Worm (Caenorhabditis elegans): ENCODE measurements around the gene F35G2.1.
"Not testable (repeated sequence)": the region's sequence is repeated elsewhere in the genome, so short reads cannot be mapped to it uniquely, and the experiment has no call there.

- not testable (repeated sequence) for TF ChIP-seq ztf-29 (GFP tag; IDR thresholded peaks at IDR 0.05); med-1 (GFP tag; optimal IDR thresholded peaks at IDR 0.05; ENCODE audit: insufficient read depth); T22C8.4 (GFP tag; IDR thresholded peaks at IDR 0.05); klf-2 (GFP tag; conservative IDR thresholded peaks at IDR 0.05); cog-1 (tag; optimal IDR thresholded peaks at IDR 0.05); flt-1 (GFP tag; IDR thresholded peaks at IDR 0.05)
These were observed 24.8 kb upstream of the F35G2.1 start, which contains the start of gene nlr-1 for ce11 chrIV:12178235-12178634.

All from whole organism, midembryonic.